Worm (Caenorhabditis elegans): ENCODE data around the gene Y57G11C.20.

The Y57G11C.20 gene

DNA sequence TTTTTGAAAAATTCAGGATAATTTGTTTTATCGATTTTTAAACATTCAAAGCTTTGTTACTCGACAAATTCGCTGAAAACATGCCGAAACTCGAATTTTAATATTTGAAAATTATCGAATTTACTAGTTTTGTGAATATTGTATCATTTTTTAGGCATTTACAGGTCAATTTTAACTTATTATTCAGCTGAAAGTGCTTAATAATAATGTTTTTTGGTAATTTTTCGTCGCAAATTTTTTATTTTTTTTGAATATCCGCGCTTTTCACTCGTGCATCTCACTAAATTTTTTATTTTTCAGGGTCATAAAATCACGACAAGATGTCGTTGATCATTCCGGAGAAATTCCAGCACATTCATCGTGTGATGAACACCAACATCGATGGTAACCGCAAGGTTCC lies 17.8 kb upstream of the Y57G11C.20 start, which contains the start of gene rps-18:
TSS of gene rps-18 (plus strand) at position 301 of the 400 bp plus-strand sequence.
- no peak for TF ChIP-seq ztf-1 (GFP tag; conservative IDR thresholded peaks at IDR 0.05)
- TF ChIP-seq blmp-1 (tag; optimal IDR thresholded peaks at IDR 0.05; ENCODE audit: insufficient read depth) = no peak
- TF ChIP-seq F13H6.1 (tag; optimal IDR thresholded peaks at IDR 0.05) = no peak
- no peak for TF ChIP-seq fos-1 (tag; optimal IDR thresholded peaks at IDR 0.05)
- TF ChIP-seq ama-1 (optimal IDR thresholded peaks at IDR 0.05) = no peak
- no peak for TF ChIP-seq mbf-1 (tag; optimal IDR thresholded peaks at IDR 0.05)
- no peak for TF ChIP-seq sem-4 (tag; optimal IDR thresholded peaks at IDR 0.05)
- TF ChIP-seq aly-2 (tag; optimal IDR thresholded peaks at IDR 0.05) = no peak

DNA sequence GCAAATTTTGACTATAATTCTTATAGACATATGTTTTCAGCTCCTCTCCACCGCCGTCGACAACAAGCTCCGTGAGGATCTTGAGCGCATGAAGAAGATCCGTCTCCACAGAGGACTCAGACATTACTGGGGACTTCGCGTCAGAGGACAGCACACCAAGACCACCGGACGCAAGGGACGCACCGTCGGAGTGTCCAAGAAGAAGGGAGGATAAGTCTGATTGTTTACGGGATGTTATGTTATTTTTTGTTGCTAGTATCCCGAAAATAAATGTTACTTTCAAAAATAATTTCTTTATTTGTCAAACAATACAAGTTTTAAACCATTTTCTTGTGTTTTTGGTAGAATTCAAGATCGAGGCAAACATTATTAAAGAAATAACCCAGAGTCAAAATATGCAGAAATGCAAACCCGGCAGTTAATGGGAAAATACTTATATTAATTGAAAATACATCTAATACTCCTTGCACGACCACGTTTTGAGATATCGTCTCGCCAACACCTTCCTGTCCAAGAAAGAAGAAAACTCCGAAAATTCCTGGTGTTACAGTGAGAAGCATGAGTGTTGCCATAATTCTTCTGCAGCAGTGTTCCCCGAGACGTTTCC lies 16.9 kb upstream of the Y57G11C.20 start:
- TF ChIP-seq fos-1 (tag; optimal IDR thresholded peaks at IDR 0.05) (no peak), skn-1 (tag; optimal IDR thresholded peaks at IDR 0.05) (no peak), aly-2 (tag; optimal IDR thresholded peaks at IDR 0.05) (no peak), lin-11 (tag; optimal IDR thresholded peaks at IDR 0.05) (no peak), zag-1 (tag; optimal IDR thresholded peaks at IDR 0.05) (no peak), nhr-23 (tag; optimal IDR thresholded peaks at IDR 0.05) (no peak), lin-13 (GFP tag; optimal IDR thresholded peaks at IDR 0.05) (no peak), mdl-1 (tag; optimal IDR thresholded peaks at IDR 0.05) (no peak), mab-5 (tag; optimal IDR thresholded peaks at IDR 0.05) (no peak), snpc-4 (tag; optimal IDR thresholded peaks at IDR 0.05) (no peak), elt-3 (tag; optimal IDR thresholded peaks at IDR 0.05) (no peak), crh-2 (tag; optimal IDR thresholded peaks at IDR 0.05) (no peak), nhr-25 (tag; optimal IDR thresholded peaks at IDR 0.05) (no peak), blmp-1 (tag; optimal IDR thresholded peaks at IDR 0.05; ENCODE audit: insufficient read depth) (no peak), unc-39 (tag; optimal IDR thresholded peaks at IDR 0.05) (no peak), dmd-4 (tag; optimal IDR thresholded peaks at IDR 0.05) (no peak), nhr-237 (tag; optimal IDR thresholded peaks at IDR 0.05) (no peak)

DNA sequence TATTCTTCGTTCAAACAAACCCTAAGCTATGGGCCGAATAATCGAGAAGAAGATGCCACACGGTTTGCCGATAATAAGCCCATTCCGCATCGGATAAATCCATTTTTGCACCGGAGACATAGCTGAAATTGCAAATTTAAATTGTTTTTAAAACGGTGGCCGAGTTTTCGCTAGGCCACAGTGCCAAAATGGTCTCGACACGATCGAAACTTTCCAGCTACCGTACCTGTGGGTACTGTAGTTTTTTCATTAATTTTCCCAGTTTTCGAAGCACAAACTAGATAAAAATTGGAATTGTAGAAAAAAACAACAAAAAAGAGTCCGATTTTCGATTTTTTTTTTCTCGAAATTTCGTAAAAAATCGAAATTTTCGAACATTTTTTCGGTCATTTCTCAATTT lies 14.9 kb upstream of the Y57G11C.20 start:
- no peak for TF ChIP-seq nhr-77 (tag; optimal IDR thresholded peaks at IDR 0.05)
- no peak for TF ChIP-seq sem-4 (tag; optimal IDR thresholded peaks at IDR 0.05)
- TF ChIP-seq Y55F3AM.14 (GFP tag; optimal IDR thresholded peaks at IDR 0.05) = no peak
- TF ChIP-seq ama-1 (optimal IDR thresholded peaks at IDR 0.05) = no peak
- TF ChIP-seq nhr-21 (tag; optimal IDR thresholded peaks at IDR 0.05) = no peak
- no peak for TF ChIP-seq lsy-2 (tag; optimal IDR thresholded peaks at IDR 0.05)
- no peak for TF ChIP-seq fos-1 (tag; optimal IDR thresholded peaks at IDR 0.05)
- TF ChIP-seq unc-55 (GFP tag; optimal IDR thresholded peaks at IDR 0.05) = no peak
- no peak for TF ChIP-seq dmd-4 (tag; optimal IDR thresholded peaks at IDR 0.05)
- TF ChIP-seq gmeb-1 (tag; optimal IDR thresholded peaks at IDR 0.05) = no peak
- TF ChIP-seq alr-1 (tag; optimal IDR thresholded peaks at IDR 0.05) = no peak
- TF ChIP-seq elt-1 (tag; optimal IDR thresholded peaks at IDR 0.05) = no peak
- TF ChIP-seq ceh-16 (tag; optimal IDR thresholded peaks at IDR 0.05) = no peak
- TF ChIP-seq nhr-237 (tag; optimal IDR thresholded peaks at IDR 0.05) = no peak
- no peak for TF ChIP-seq ztf-4 (tag; optimal IDR thresholded peaks at IDR 0.05)
- TF ChIP-seq snpc-4 (tag; optimal IDR thresholded peaks at IDR 0.05) = no peak
- TF ChIP-seq nhr-10 (tag; optimal IDR thresholded peaks at IDR 0.05) = no peak
- TF ChIP-seq unc-62 (GFP tag; optimal IDR thresholded peaks at IDR 0.05) = no peak

DNA sequence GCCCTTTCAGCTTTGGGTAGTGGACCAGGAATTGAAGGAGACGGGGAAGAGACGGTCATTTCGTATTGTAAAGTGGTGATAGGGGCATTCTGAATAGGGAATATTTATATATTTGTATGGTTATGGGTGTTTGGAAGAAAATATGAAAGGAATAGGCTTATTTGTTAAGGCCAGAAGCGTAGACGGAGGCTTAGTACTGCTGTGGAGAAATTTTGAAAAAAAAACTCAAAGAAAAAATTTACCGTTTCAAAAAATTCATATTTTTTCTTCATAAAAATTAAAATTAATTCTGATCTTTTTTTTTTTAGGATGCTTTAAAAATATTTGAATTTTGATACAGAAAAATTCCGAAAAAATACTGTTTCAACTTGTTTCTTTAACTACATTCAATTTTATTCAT lies 14.1 kb upstream of the Y57G11C.20 start, which contains the start of gene hhat-2:
TSS of gene hhat-2 (minus strand) at position 101 of the 400 bp plus-strand sequence.
- TF ChIP-seq snpc-4 (tag; optimal IDR thresholded peaks at IDR 0.05) = no peak
- no peak for TF ChIP-seq dmd-4 (tag; optimal IDR thresholded peaks at IDR 0.05)
- no peak for TF ChIP-seq F13H6.1 (tag; optimal IDR thresholded peaks at IDR 0.05)
- TF ChIP-seq ZK546.5 (tag; optimal IDR thresholded peaks at IDR 0.05) = no peak
- TF ChIP-seq nhr-25 (tag; optimal IDR thresholded peaks at IDR 0.05) = no peak
- TF ChIP-seq C34F6.9 (tag; optimal IDR thresholded peaks at IDR 0.05) = no peak

DNA sequence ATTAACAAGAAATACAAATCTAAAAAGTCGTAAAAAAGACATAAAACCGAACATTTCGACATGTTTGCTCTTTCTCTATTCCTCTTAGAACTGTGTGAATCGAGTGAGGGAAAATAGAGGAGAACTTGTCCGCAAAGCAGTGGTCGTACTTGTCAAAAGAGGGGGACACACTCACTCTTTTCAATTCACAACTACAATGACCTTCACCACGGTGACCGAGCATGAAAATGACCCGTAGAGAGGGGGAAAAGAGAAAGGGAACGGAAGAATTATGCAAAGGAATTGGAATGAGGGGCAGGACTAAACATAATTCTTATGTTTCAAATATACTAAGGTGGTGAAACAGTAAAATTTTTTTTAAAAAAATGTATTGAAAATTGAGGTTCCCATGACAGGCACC lies 9.6 kb upstream of the Y57G11C.20 start:
- TF ChIP-seq fos-1 (tag; optimal IDR thresholded peaks at IDR 0.05) = peak; percentile 32
- TF ChIP-seq Y55F3AM.14 (GFP tag; optimal IDR thresholded peaks at IDR 0.05) = no peak
- peak; percentile 60 for TF ChIP-seq nhr-129 (tag; optimal IDR thresholded peaks at IDR 0.05)
- TF ChIP-seq aly-2 (tag; optimal IDR thresholded peaks at IDR 0.05) = no peak
- no peak for TF ChIP-seq zag-1 (tag; optimal IDR thresholded peaks at IDR 0.05)

All from whole organism, L2 larva.